Fruit fly (Drosophila melanogaster) whole organism, embryonic: Measurements from ENCODE around the gene mthl1.
A peak's percentile ranks its signal among the peaks of the same experiment; 100 is the strongest.

ENCODE experiments used
- CG11085 ChIP-seq: fragments of 200-800 bp; sonication (Bioruptor generic); IDR thresholded peaks from 2 replicates; pipeline ENCODE4 v1.3.6; 2022; ENCODE audit warnings: missing biosample characterization, missing genetic modification characterization
- CG16813 ChIP-seq: fragments of 200-800 bp; sonication (Bioruptor generic); IDR thresholded peaks from 3 replicates; pipeline ENCODE4 v1.3.6; 2022; ENCODE audit warnings: missing biosample characterization, missing genetic modification characterization; ENCODE audit not compliant: partially characterized antibody
- CG1792 ChIP-seq: fragments of 200-800 bp; sonication (Bioruptor generic); optimal IDR thresholded peaks from 2 replicates; lab custom pipeline; 2016; ENCODE audit warnings: missing biosample characterization, missing genetic modification characterization
- CG34224 ChIP-seq: fragments of 200-800 bp; sonication (Bioruptor generic); IDR thresholded peaks from 3 replicates; pipeline ENCODE4 v1.3.6; 2022; ENCODE audit warnings: missing biosample characterization, missing genetic modification characterization; ENCODE audit not compliant: partially characterized antibody
- CG34422 ChIP-seq: fragments of 200-800 bp; sonication (Bioruptor generic); IDR thresholded peaks from 3 replicates; pipeline ENCODE4 v1.3.6; 2022; ENCODE audit warnings: missing biosample characterization, missing genetic modification characterization
- CG3726 ChIP-seq: fragments of 200-800 bp; sonication (Bioruptor generic); IDR thresholded peaks from 3 replicates; pipeline ENCODE4, ENCODE4 v1.3.6; 2022; ENCODE audit warnings: missing biosample characterization, missing genetic modification characterization
- CG4360 ChIP-seq: fragments of 200-800 bp; sonication (Bioruptor generic); IDR thresholded peaks from 2 replicates; pipeline ENCODE4 v1.3.6; 2022; ENCODE audit warnings: missing biosample characterization, missing genetic modification characterization
- CG4404 ChIP-seq: fragments of 200-800 bp; sonication (Bioruptor generic); IDR thresholded peaks from 2 replicates; pipeline ENCODE4 v1.3.6; 2022; ENCODE audit warnings: missing biosample characterization, missing genetic modification characterization
- CG4617 ChIP-seq: fragments of 200-800 bp; sonication (Bioruptor generic); optimal IDR thresholded peaks from 3 replicates; lab custom pipeline; 2016; ENCODE audit warnings: missing biosample characterization, missing genetic modification characterization, borderline replicate concordance
- CG6854 ChIP-seq: fragments of 200-800 bp; sonication (Bioruptor generic); optimal IDR thresholded peaks from 3 replicates; lab custom pipeline; 2017; ENCODE audit warnings: missing biosample characterization, mild to moderate bottlenecking, missing genetic modification characterization
- CG8359 ChIP-seq: fragments of 200-800 bp; sonication (Bioruptor generic); optimal IDR thresholded peaks from 2 replicates; lab custom pipeline; 2017; ENCODE audit warnings: missing biosample characterization, mild to moderate bottlenecking, missing genetic modification characterization, borderline replicate concordance
- CG9727 ChIP-seq: fragments of 200-800 bp; sonication (Bioruptor generic); optimal IDR thresholded peaks from 3 replicates; lab custom pipeline; 2017; ENCODE audit warnings: missing biosample characterization, mild to moderate bottlenecking, missing genetic modification characterization
- CG9876 ChIP-seq: fragments of 200-800 bp; sonication (Bioruptor generic); optimal IDR thresholded peaks from 2 replicates; lab custom pipeline; 2016; ENCODE audit warnings: missing biosample characterization, missing genetic modification characterization
- Camta ChIP-seq: fragments of 200-800 bp; sonication (Bioruptor generic); optimal IDR thresholded peaks from 2 replicates; lab custom pipeline; 2016; ENCODE audit warnings: missing biosample characterization, missing genetic modification characterization
- D ChIP-seq, 2 experiments: fragments of 200-800 bp in 1 of 2; fragments of >200 bp in 1 of 2; sonication (Bioruptor generic) in 1 of 2; optimal IDR thresholded peaks; 2 replicates in 1 of 2; 3 replicates in 1 of 2; lab custom pipeline; 2017; ENCODE audit warnings: mild to moderate bottlenecking in 1 of 2, missing biosample characterization in 1 of 2, missing genetic modification characterization in 1 of 2, missing genetic modification reagents in 1 of 2
- Dip3 ChIP-seq: fragments of 200-800 bp; sonication (Bioruptor generic); optimal IDR thresholded peaks from 3 replicates; lab custom pipeline; 2016; ENCODE audit warnings: missing biosample characterization, missing genetic modification characterization
- Dp ChIP-seq: fragments of 200-800 bp; sonication (Bioruptor generic); optimal IDR thresholded peaks from 2 replicates; lab custom pipeline; 2018; ENCODE audit warnings: missing biosample characterization, mild to moderate bottlenecking, missing genetic modification characterization, moderate library complexity
- Dref ChIP-seq: fragments of 200-800 bp; sonication (Bioruptor generic); IDR thresholded peaks from 2 replicates; pipeline ENCODE4 v1.3.6; 2022; ENCODE audit warnings: missing biosample characterization, missing genetic modification characterization
- Drgx ChIP-seq: fragments of 200-800 bp; sonication (Bioruptor generic); IDR thresholded peaks from 2 replicates; pipeline ENCODE4 v1.3.6; 2022; ENCODE audit warnings: missing biosample characterization, missing genetic modification characterization
- ERR ChIP-seq: fragments of 200-800 bp; sonication (Bioruptor generic); optimal IDR thresholded peaks from 2 replicates; lab custom pipeline; 2016; ENCODE audit warnings: missing biosample characterization, missing genetic modification characterization
- Ets97D ChIP-seq: fragments of 200-800 bp; sonication (Bioruptor generic); optimal IDR thresholded peaks from 3 replicates; lab custom pipeline; 2016; ENCODE audit warnings: missing biosample characterization, missing genetic modification characterization
- Fer1 ChIP-seq: fragments of 200-800 bp; sonication (Bioruptor generic); optimal IDR thresholded peaks from 2 replicates; lab custom pipeline; 2017; ENCODE audit warnings: missing biosample characterization, mild to moderate bottlenecking, missing genetic modification characterization
- Gug ChIP-seq: fragments of 200-800 bp; sonication (Bioruptor generic); IDR thresholded peaks from 4 replicates; pipeline ENCODE4 v1.3.6; 2022; ENCODE audit warnings: missing biosample characterization, missing genetic modification characterization
- HLH54F ChIP-seq: fragments of 200-800 bp; sonication (Bioruptor generic); optimal IDR thresholded peaks from 3 replicates; lab custom pipeline; 2016; ENCODE audit warnings: missing biosample characterization, missing genetic modification characterization
- HmgD ChIP-seq: fragments of 200-800 bp; sonication (Bioruptor generic); optimal IDR thresholded peaks from 3 replicates; lab custom pipeline; 2016; ENCODE audit warnings: missing biosample characterization, missing genetic modification characterization
- Hmx ChIP-seq: fragments of 200-800 bp; sonication (Bioruptor generic); optimal IDR thresholded peaks from 2 replicates; lab custom pipeline; 2016; ENCODE audit warnings: missing biosample characterization, missing genetic modification characterization
- Hr3 ChIP-seq: fragments of 200-800 bp; sonication (Bioruptor generic); optimal IDR thresholded peaks from 3 replicates; lab custom pipeline; 2016; ENCODE audit warnings: missing biosample characterization, missing genetic modification characterization
- MESR4 ChIP-seq: fragments of 200-800 bp; sonication (Bioruptor generic); optimal IDR thresholded peaks from 2 replicates; lab custom pipeline; 2018; ENCODE audit warnings: missing biosample characterization, mild to moderate bottlenecking, missing genetic modification characterization, moderate library complexity
- MTF-1 ChIP-seq: fragments of 200-800 bp; sonication (Bioruptor generic); optimal IDR thresholded peaks from 2 replicates; lab custom pipeline; 2018; ENCODE audit warnings: missing biosample characterization, mild to moderate bottlenecking, missing genetic modification characterization, borderline replicate concordance
- Oli ChIP-seq: fragments of 200-800 bp; sonication (Bioruptor generic); optimal IDR thresholded peaks from 2 replicates; lab custom pipeline; 2018; ENCODE audit warnings: missing biosample characterization, mild to moderate bottlenecking, missing genetic modification characterization, moderate library complexity
- Rfx ChIP-seq: fragments of 200-800 bp; sonication (Bioruptor generic); IDR thresholded peaks from 2 replicates; pipeline ENCODE4 v1.3.6; 2022; ENCODE audit warnings: missing biosample characterization, missing genetic modification characterization
- Scr ChIP-seq: fragments of 200-800 bp; sonication (Bioruptor generic); IDR thresholded peaks from 2 replicates; pipeline ENCODE4 v1.3.6; 2022; ENCODE audit warnings: missing biosample characterization, missing genetic modification characterization; ENCODE audit not compliant: partially characterized antibody
- al ChIP-seq: fragments of 200-800 bp; sonication (Bioruptor generic); IDR thresholded peaks from 2 replicates; pipeline ENCODE4 v1.3.6; 2022; ENCODE audit warnings: missing biosample characterization, missing genetic modification characterization
- az2 ChIP-seq: fragments of 200-800 bp; sonication (Bioruptor generic); optimal IDR thresholded peaks from 3 replicates; lab custom pipeline; 2016; ENCODE audit warnings: missing biosample characterization, missing genetic modification characterization
- bigmax ChIP-seq: fragments of 200-800 bp; sonication (Bioruptor generic); optimal IDR thresholded peaks from 2 replicates; lab custom pipeline; 2018; ENCODE audit warnings: missing biosample characterization, mild to moderate bottlenecking, missing genetic modification characterization
- cg ChIP-seq: fragments of 200-800 bp; sonication (Bioruptor generic); optimal IDR thresholded peaks from 3 replicates; lab custom pipeline; 2019; ENCODE audit warnings: missing biosample characterization, mild to moderate bottlenecking, missing genetic modification characterization, moderate library complexity
- dpn ChIP-seq, 2 experiments: fragments of 200-800 bp; sonication (Bioruptor generic); optimal IDR thresholded peaks; 3 replicates each; lab custom pipeline; 2016; ENCODE audit warnings: missing biosample characterization in 2 of 2, missing genetic modification characterization in 2 of 2
- eve ChIP-seq, 2 experiments: fragments of >200 bp; optimal IDR thresholded peaks; 2 replicates each; lab custom pipeline; 2017; ENCODE audit warnings: missing biosample characterization in 2 of 2, missing genetic modification characterization in 2 of 2
- fu2 ChIP-seq: fragments of 200-800 bp; sonication (Bioruptor generic); optimal IDR thresholded peaks from 2 replicates; lab custom pipeline; 2016; ENCODE audit warnings: missing biosample characterization, missing genetic modification characterization
- gcm2 ChIP-seq: fragments of 200-800 bp; sonication (Bioruptor generic); optimal IDR thresholded peaks from 2 replicates; lab custom pipeline; 2016; ENCODE audit warnings: missing biosample characterization, missing genetic modification characterization
- grn ChIP-seq: fragments of 200-800 bp; sonication (Bioruptor generic); optimal IDR thresholded peaks from 3 replicates; lab custom pipeline; 2017; ENCODE audit warnings: missing biosample characterization, missing genetic modification characterization
- p53 ChIP-seq: fragments of 200-800 bp; sonication (Bioruptor generic); optimal IDR thresholded peaks from 2 replicates; lab custom pipeline; 2016; ENCODE audit warnings: missing biosample characterization, missing genetic modification characterization
- pfk ChIP-seq: fragments of 200-800 bp; sonication (Bioruptor generic); optimal IDR thresholded peaks from 2 replicates; lab custom pipeline; 2018; ENCODE audit warnings: missing biosample characterization, mild to moderate bottlenecking, missing genetic modification characterization, moderate library complexity
- repo ChIP-seq: fragments of 200-800 bp; sonication (Bioruptor generic); optimal IDR thresholded peaks from 2 replicates; lab custom pipeline; 2016; ENCODE audit warnings: missing biosample characterization, missing genetic modification characterization
- schlank ChIP-seq: fragments of 200-800 bp; sonication (Bioruptor generic); optimal IDR thresholded peaks from 2 replicates; lab custom pipeline; 2018; ENCODE audit warnings: missing biosample characterization, mild to moderate bottlenecking, missing genetic modification characterization
- sens ChIP-seq: fragments of 200-800 bp; sonication (Bioruptor generic); peaks from one replicate; lab custom pipeline; 2016; ENCODE audit warnings: missing biosample characterization, missing genetic modification characterization
- slou ChIP-seq: fragments of 200-800 bp; sonication (Bioruptor generic); optimal IDR thresholded peaks from 3 replicates; lab custom pipeline; 2016; ENCODE audit warnings: missing biosample characterization, missing genetic modification characterization
- trh ChIP-seq: fragments of 200-800 bp; sonication (Bioruptor generic); optimal IDR thresholded peaks from 2 replicates; lab custom pipeline; 2016; ENCODE audit warnings: missing biosample characterization, missing genetic modification characterization
- twi ChIP-seq: fragments of 200-800 bp; optimal IDR thresholded peaks from 2 replicates; lab custom pipeline; 2019; ENCODE audit warnings: missing biosample characterization, mild to moderate bottlenecking, missing genetic modification characterization, moderate library complexity
- usp ChIP-seq: fragments of >200 bp; optimal IDR thresholded peaks from 2 replicates; lab custom pipeline; 2017; ENCODE audit warnings: missing biosample characterization, missing genetic modification characterization
- yki ChIP-seq: fragments of >200 bp; optimal IDR thresholded peaks from 3 replicates; lab custom pipeline; 2018
- z ChIP-seq: fragments of 200-800 bp; sonication (Bioruptor generic); IDR thresholded peaks from 3 replicates; pipeline ENCODE4 v1.3.6; 2022; ENCODE audit warnings: missing biosample characterization, missing genetic modification characterization

The mthl1 gene

DNA sequence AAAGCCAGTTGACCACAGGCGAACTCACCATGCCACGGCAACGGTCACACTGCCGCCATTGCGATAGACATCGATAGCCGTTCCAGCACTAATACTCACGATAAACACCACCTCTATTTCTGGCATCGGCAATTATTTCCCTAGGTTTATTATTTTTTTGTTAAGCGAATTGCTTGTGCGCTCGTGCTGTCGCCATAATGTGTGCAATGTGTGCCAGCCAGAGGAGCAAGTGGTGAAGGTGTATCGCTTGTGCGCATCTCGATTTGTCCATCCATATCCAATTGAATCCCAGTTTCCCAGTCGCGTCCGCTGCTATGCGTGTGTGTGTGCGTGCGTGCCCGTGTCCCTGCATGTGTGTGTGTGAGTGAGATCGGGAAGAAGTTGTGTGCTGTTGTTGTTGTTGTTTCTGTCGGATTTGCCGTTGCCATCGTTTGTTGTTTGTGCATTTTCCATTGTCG is 30.1 kb upstream of the mthl1 start, which contains the start of gene mbt (continued):
- TF ChIP-seq dpn (GFP tag; optimal IDR thresholded peaks at IDR 0.05; lab: Kevin White, UChicago) (peak in 1 of 2 experiments; percentile 23), ERR (GFP tag; lab: Kevin White, UChicago) (peak; percentile 22), slou (GFP tag; lab: Kevin White, UChicago) (no peak), grn (no peak), gcm2 (GFP tag; lab: Kevin White, UChicago) (peak; percentile 14), Scr (GFP tag; lab: Robert Waterston, UW) (peak; percentile 91), az2 (GFP tag; lab: Kevin White, UChicago) (no peak), pfk (no peak), Ets97D (GFP tag; lab: Kevin White, UChicago) (peak; percentile 74), schlank (tag; lab: Kevin White, UChicago) (no peak), MTF-1 (no peak), cg (GFP tag; lab: Kevin White, UChicago) (peak; percentile 97), repo (GFP tag; lab: Kevin White, UChicago) (no peak), Fer1 (peak; percentile 38), bigmax (no peak), p53 (GFP tag; lab: Kevin White, UChicago) (peak; percentile 58), CG4360 (peak; percentile 94), fu2 (GFP tag; lab: Kevin White, UChicago) (no peak), CG4617 (GFP tag; lab: Kevin White, UChicago) (peak; percentile 86), Hmx (GFP tag; lab: Kevin White, UChicago) (no peak), Drgx (no peak), CG9727 (GFP tag; lab: Kevin White, UChicago) (no peak), CG11085 (GFP tag; lab: Robert Waterston, UW) (no peak), Oli (no peak), CG1792 (GFP tag; lab: Kevin White, UChicago) (peak; percentile 8), usp (GFP tag; lab: Kevin White, UChicago) (no peak), CG34422 (no peak), twi (tag; lab: Kevin White, UChicago) (peak; percentile 4), Dip3 (no peak), Dref (GFP tag; lab: Robert Waterston, UW) (peak; percentile 75), z (no peak), Hr3 (GFP tag; lab: Kevin White, UChicago) (no peak), Dp (peak; percentile 82), trh (GFP tag; lab: Kevin White, UChicago) (no peak), CG4404 (GFP tag; lab: Robert Waterston, UW) (no peak), eve (GFP tag; optimal IDR thresholded peaks at IDR 0.05; lab: Kevin White, UChicago) (no peak), CG8359 (GFP tag; lab: Kevin White, UChicago) (no peak), yki (lab: Kevin White, UChicago) (no peak), HmgD (GFP tag; lab: Kevin White, UChicago) (peak; percentile 51), sens (GFP tag; lab: Kevin White, UChicago) (no peak), Camta (GFP tag; lab: Kevin White, UChicago) (no peak), al (GFP tag; lab: Robert Waterston, UW) (no peak), Rfx (GFP tag; lab: Robert Waterston, UW) (peak; percentile 48), D (optimal IDR thresholded peaks at IDR 0.05; lab: Kevin White, UChicago) (peak; percentile 59), D (GFP tag; optimal IDR thresholded peaks at IDR 0.05; lab: Kevin White, UChicago) (no peak), HLH54F (GFP tag; lab: Kevin White, UChicago) (no peak), CG3726 (GFP tag; lab: Robert Waterston, UW) (no peak), Gug (GFP tag; lab: Robert Waterston, UW) (no peak), MESR4 (peak; percentile 94), CG34224 (GFP tag; lab: Robert Waterston, UW) (peak; percentile 85), CG6854 (GFP tag; lab: Kevin White, UChicago) (no peak), CG9876 (GFP tag; lab: Kevin White, UChicago) (no peak), CG16813 (peak; percentile 91)
